ENCODE assay signal across 3 worm cellular contexts in the genomic region with DNA sequence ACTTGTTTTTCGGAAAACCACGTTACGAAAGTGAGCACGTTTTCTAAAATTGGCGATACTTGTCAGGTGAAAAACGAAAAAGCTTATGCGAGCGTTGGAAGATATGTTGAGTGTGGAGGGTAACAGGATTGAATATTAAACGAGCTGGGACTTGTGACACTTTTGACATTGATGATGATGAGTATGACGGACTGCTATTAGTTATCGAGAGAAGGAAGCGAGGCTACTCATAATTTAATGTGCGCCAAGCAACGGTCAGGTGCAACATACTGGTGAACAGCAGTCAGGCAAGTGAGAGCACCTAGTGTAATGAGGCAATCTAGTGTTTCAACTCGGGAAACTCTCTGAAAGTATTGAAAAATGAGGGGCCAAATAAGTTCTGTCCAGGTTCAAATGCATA.
TF ChIP-seq lines count a peak whose summit lies in the region.

No protein-coding gene starts in this region.

TF ChIP-seq in whole organism, L1 larva, 84 proteins besides CTCF, POLR2A, EP300 and RAD21:
- TF ChIP-seq ceh-63 (GFP tag; optimal IDR thresholded peaks at IDR 0.05; lab: Kevin White, UChicago), result peak; percentile 42
- no peak for TF ChIP-seq dsc-1 (tag; optimal IDR thresholded peaks at IDR 0.05; lab: Kevin White, UChicago)

TF ChIP-seq in whole organism, late embryonic, 69 proteins besides CTCF, POLR2A, EP300 and RAD21:
- TF ChIP-seq che-1 (tag; optimal IDR thresholded peaks at IDR 0.05; lab: Kevin White, UChicago), result no peak
- peak; percentile 69 for TF ChIP-seq unc-55 (GFP tag; optimal IDR thresholded peaks at IDR 0.05; lab: Kevin White, UChicago)
TF ChIP-seq in whole organism, late embryonic: peak in this region for 1.

TF ChIP-seq in whole organism, mixed stage, embryonic, 35 proteins besides CTCF, POLR2A, EP300 and RAD21:
- TF ChIP-seq ceh-43 (GFP tag; optimal IDR thresholded peaks at IDR 0.05; lab: Kevin White, UChicago) (no peak), mep-1 (tag; optimal IDR thresholded peaks at IDR 0.05; lab: Kevin White, UChicago) (no peak), lin-32 (GFP tag; optimal IDR thresholded peaks at IDR 0.05; lab: Kevin White, UChicago) (no peak), mab-5 (tag; optimal IDR thresholded peaks at IDR 0.05; lab: Kevin White, UChicago) (no peak), blmp-1 (tag; optimal IDR thresholded peaks at IDR 0.05; lab: Kevin White, UChicago) (no peak), lin-13 (tag; optimal IDR thresholded peaks at IDR 0.05; lab: Kevin White, UChicago) (no peak), unc-120 (tag; optimal IDR thresholded peaks at IDR 0.05; lab: Kevin White, UChicago; ENCODE audit: poor library complexity, severe bottlenecking) (no peak), sptf-1 (tag; optimal IDR thresholded peaks at IDR 0.05; lab: Kevin White, UChicago) (no peak), unc-62 (GFP tag; optimal IDR thresholded peaks at IDR 0.05; lab: Kevin White, UChicago) (peak; percentile 92), zip-8 (tag; optimal IDR thresholded peaks at IDR 0.05; lab: Kevin White, UChicago) (no peak), hlh-1 (tag; optimal IDR thresholded peaks at IDR 0.05; lab: Kevin White, UChicago) (peak; percentile 80), M03D4.4 (tag; optimal IDR thresholded peaks at IDR 0.05; lab: Kevin White, UChicago) (no peak)
